Fruit fly (Drosophila melanogaster) whole organism, wandering third instar larva: ENCODE results near the gene Muc91C.
A peak's percentile ranks its signal among the peaks of the same experiment; 100 is the strongest.

Experiments
- Abd-B ChIP-seq: fragments of >200 bp; optimal IDR thresholded peaks from 2 replicates; lab custom pipeline; 2017; ENCODE audit warnings: missing biosample characterization, missing genetic modification characterization
- Sp1 ChIP-seq: fragments of 200-800 bp; sonication (Bioruptor generic); optimal IDR thresholded peaks from 3 replicates; lab custom pipeline; 2019; ENCODE audit warnings: missing biosample characterization, mild to moderate bottlenecking, missing genetic modification characterization, moderate library complexity
- Vsx2 ChIP-seq: fragments of 200-300, 225-300 bp; sonication (Bioruptor generic); optimal IDR thresholded peaks from 2 replicates; lab custom pipeline; 2018; ENCODE audit warnings: missing biosample characterization, missing genetic modification characterization; ENCODE audit not compliant: partially characterized antibody
- lola ChIP-seq: fragments of >200 bp; optimal IDR thresholded peaks from 2 replicates; lab custom pipeline; 2017; ENCODE audit warnings: missing biosample characterization, missing genetic modification characterization
- rgr ChIP-seq: fragments of 200-800 bp; sonication (Bioruptor generic); optimal IDR thresholded peaks from 3 replicates; lab custom pipeline; 2016; ENCODE audit warnings: missing biosample characterization, mild to moderate bottlenecking, missing genetic modification characterization
- tai ChIP-seq: sonication (Bioruptor generic); optimal IDR thresholded peaks from 2 replicates; lab custom pipeline; 2016; ENCODE audit warnings: missing biosample characterization, missing genetic modification characterization

DNA sequence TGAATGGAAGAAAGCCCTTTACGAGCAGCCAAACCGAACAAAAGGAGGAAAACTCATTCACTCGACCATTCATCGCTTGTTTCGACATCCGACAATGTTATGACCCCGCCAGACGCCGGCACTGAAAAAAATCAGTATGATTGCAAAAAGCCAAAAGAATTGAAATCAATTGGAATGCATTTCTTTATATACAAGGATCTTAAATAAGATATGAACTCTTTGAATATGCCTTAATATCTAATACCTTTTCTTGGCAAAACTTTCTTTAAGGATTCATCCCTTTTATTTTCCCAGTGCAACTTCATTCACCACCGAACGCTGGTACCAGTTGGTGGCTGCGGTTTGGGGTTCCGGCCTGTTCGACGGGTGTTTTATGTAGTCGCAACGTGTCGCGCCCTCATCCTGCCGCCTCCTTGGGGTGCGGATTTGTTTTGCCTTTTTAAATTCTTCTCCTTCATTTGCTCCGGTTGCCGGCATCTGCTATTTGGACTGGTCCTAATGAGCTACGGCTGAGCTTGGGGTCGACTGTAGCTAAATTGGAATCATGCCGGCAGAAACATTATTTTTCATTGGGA lies 27.3 kb upstream of the Muc91C start:
- TF ChIP-seq rgr, result peak; percentile 74
- TF ChIP-seq Vsx2 (GFP tag; lab: Kevin White, UChicago), result no peak
- TF ChIP-seq lola, result no peak
- no peak for TF ChIP-seq Abd-B (GFP tag; lab: Kevin White, UChicago)
- TF ChIP-seq tai (GFP tag; lab: Kevin White, UChicago), result no peak
- peak; percentile 82 for TF ChIP-seq Sp1 (GFP tag; lab: Kevin White, UChicago)
